Fruit fly (Drosophila melanogaster) S2 (cell line): Measurements from ENCODE around the gene Hel25E.

ENCODE experiments used
- CG8478 ChIP-seq: fragments of >200 bp; optimal IDR thresholded peaks from 2 replicates; lab custom pipeline; 2018
- CTCF ChIP-seq, 2 experiments: fragments of >200 bp; optimal IDR thresholded peaks; 2 replicates each; lab custom pipeline; 2018

DNA sequence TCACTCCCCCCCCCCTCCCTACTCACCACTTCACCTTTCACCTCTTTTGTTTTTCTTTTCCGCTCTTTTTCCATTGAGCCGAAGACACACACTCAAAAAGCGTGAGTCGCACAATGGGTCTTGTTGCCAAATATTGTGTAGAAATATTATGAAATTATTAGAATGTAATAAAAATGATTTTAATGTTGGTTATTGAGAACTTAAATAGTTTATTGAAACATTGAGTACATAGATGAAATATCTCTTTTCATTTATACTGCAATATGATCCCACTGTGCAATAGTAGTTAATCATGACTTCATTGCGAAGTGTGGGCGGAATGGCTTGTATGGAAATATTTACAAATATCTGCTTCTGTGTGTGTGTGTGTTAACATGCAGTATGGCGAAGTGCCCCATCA, 25.0 kb upstream of the Hel25E start:
- TF ChIP-seq CG8478 (lab: Kevin White, UChicago): no peak
- TF ChIP-seq CTCF (optimal IDR thresholded peaks at IDR 0.05; lab: Kevin White, UChicago): no peak
